Worm (Caenorhabditis elegans) whole organism, mixed stage, embryonic: ENCODE data around the gene drap-1.

Source experiments
- M03D4.4 ChIP-seq: sonication (generic microtip); optimal IDR thresholded peaks from 2 replicates; lab custom pipeline; 2017; ENCODE audit warnings: mild to moderate bottlenecking, missing genetic modification characterization, missing compliant biosample characterization
- ceh-83 ChIP-seq: fragments of 200-800 bp; sonication (Bioruptor generic); optimal IDR thresholded peaks from 2 replicates; lab custom pipeline; 2018; ENCODE audit warnings: mild to moderate bottlenecking, missing genetic modification characterization, missing compliant biosample characterization
- elt-1 ChIP-seq: sonication (generic microtip); optimal IDR thresholded peaks from 2 replicates; lab custom pipeline; 2017; ENCODE audit warnings: missing genetic modification characterization, mild to moderate bottlenecking, missing compliant biosample characterization, antibody characterized with exemption, moderate library complexity, borderline replicate concordance; ENCODE audit not compliant: insufficient read depth
- lsy-2 ChIP-seq: fragments of 150-350 bp; optimal IDR thresholded peaks from 2 replicates; lab custom pipeline; 2014; ENCODE audit warnings: missing biosample characterization, missing genetic modification characterization
- nhr-237 ChIP-seq: fragments of 150-350 bp; optimal IDR thresholded peaks from 2 replicates; lab custom pipeline; 2014; ENCODE audit warnings: missing biosample characterization, missing genetic modification characterization
- nhr-28 ChIP-seq: fragments of 150-350 bp; optimal IDR thresholded peaks from 2 replicates; lab custom pipeline; 2014; ENCODE audit warnings: missing biosample characterization, missing genetic modification characterization
- pha-4 ChIP-seq: fragments of 150-350 bp; optimal IDR thresholded peaks from 2 replicates; lab custom pipeline; 2018; ENCODE audit warnings: missing biosample characterization, missing genetic modification reagents, missing genetic modification characterization
- unc-39 ChIP-seq: fragments of 150-350 bp; optimal IDR thresholded peaks from 2 replicates; lab custom pipeline; 2014; ENCODE audit warnings: missing biosample characterization, missing genetic modification characterization
- unc-62 ChIP-seq: fragments of 150-350 bp; optimal IDR thresholded peaks from 2 replicates; lab custom pipeline; 2014; ENCODE audit warnings: missing biosample characterization, missing genetic modification reagents, missing genetic modification characterization
- ztf-11 ChIP-seq: fragments of 150-350 bp; optimal IDR thresholded peaks from 2 replicates; lab custom pipeline; 2014; ENCODE audit warnings: missing biosample characterization, missing genetic modification characterization

- TF ChIP-seq M03D4.4 (tag; lab: Kevin White, UChicago) (no peak), nhr-237 (tag; lab: Kevin White, UChicago) (no peak), lsy-2 (tag; lab: Kevin White, UChicago) (no peak), unc-62 (GFP tag; lab: Kevin White, UChicago) (no peak), ztf-11 (tag; lab: Kevin White, UChicago) (no peak), unc-39 (tag; lab: Kevin White, UChicago) (no peak), elt-1 (tag; lab: Kevin White, UChicago) (no peak), ceh-83 (GFP tag; lab: Kevin White, UChicago) (no peak), nhr-28 (tag; lab: Kevin White, UChicago) (no peak), pha-4 (tag; lab: Kevin White, UChicago) (no peak)
These were observed 23.6 kb downstream of the drap-1 start for ce11 chrV:9753554-9753953.
